Fruit fly (Drosophila melanogaster) whole organism, embryonic: Measurements from ENCODE around the gene CG8861.
A peak's percentile ranks its signal among the peaks of the same experiment; 100 is the strongest.

Experiments used
- ATbp ChIP-seq: fragments of 200-800 bp; sonication (Bioruptor generic); optimal IDR thresholded peaks from 2 replicates; lab custom pipeline; 2017; ENCODE audit warnings: missing biosample characterization, mild to moderate bottlenecking, missing genetic modification characterization, missing genetic modification reagents
- BtbVII ChIP-seq: fragments of 200-800 bp; sonication (Bioruptor generic); optimal IDR thresholded peaks from 3 replicates; lab custom pipeline; 2017; ENCODE audit warnings: missing biosample characterization, mild to moderate bottlenecking, missing genetic modification characterization
- CG10462 ChIP-seq: fragments of 200-800 bp; sonication (Bioruptor generic); optimal IDR thresholded peaks from 2 replicates; lab custom pipeline; 2016; ENCODE audit warnings: missing biosample characterization, missing genetic modification characterization
- CG11247 ChIP-seq: fragments of 200-800 bp; sonication (Bioruptor generic); IDR thresholded peaks from 2 replicates; pipeline ENCODE4 v1.3.6; 2022; ENCODE audit warnings: missing biosample characterization, missing genetic modification characterization
- CG11456 ChIP-seq: fragments of 200-800 bp; sonication (Bioruptor generic); IDR thresholded peaks from 3 replicates; pipeline ENCODE4 v1.3.6; 2022; ENCODE audit warnings: missing biosample characterization, missing genetic modification characterization
- CG11560 ChIP-seq: fragments of 200-800 bp; sonication (Bioruptor generic); IDR thresholded peaks from 3 replicates; pipeline ENCODE4 v1.3.6; 2022; ENCODE audit warnings: missing biosample characterization, missing genetic modification characterization
- CG12104 ChIP-seq: fragments of 200-800 bp; sonication (Bioruptor generic); optimal IDR thresholded peaks from 3 replicates; lab custom pipeline; 2016; ENCODE audit warnings: missing biosample characterization, missing genetic modification characterization
- CG12391 ChIP-seq: fragments of 200-800 bp; sonication (Bioruptor generic); optimal IDR thresholded peaks from 3 replicates; lab custom pipeline; 2018; ENCODE audit warnings: missing biosample characterization, mild to moderate bottlenecking, missing genetic modification characterization, moderate library complexity
- CG14050 ChIP-seq: fragments of 200-800 bp; sonication (Bioruptor generic); IDR thresholded peaks from 3 replicates; pipeline ENCODE4 v1.3.6; 2022; ENCODE audit warnings: missing biosample characterization, missing genetic modification characterization
- CG16815 ChIP-seq: fragments of 200-800 bp; sonication (Bioruptor generic); optimal IDR thresholded peaks from 3 replicates; lab custom pipeline; 2017; ENCODE audit warnings: missing biosample characterization, mild to moderate bottlenecking, missing genetic modification characterization
- CG17385 ChIP-seq: fragments of 200-800 bp; sonication (Bioruptor generic); optimal IDR thresholded peaks from 3 replicates; lab custom pipeline; 2018; ENCODE audit warnings: missing biosample characterization, mild to moderate bottlenecking, missing genetic modification characterization
- CG1792 ChIP-seq: fragments of 200-800 bp; sonication (Bioruptor generic); optimal IDR thresholded peaks from 2 replicates; lab custom pipeline; 2016; ENCODE audit warnings: missing biosample characterization, missing genetic modification characterization
- CG18599 ChIP-seq: fragments of 200-800 bp; sonication (Bioruptor generic); optimal IDR thresholded peaks from 3 replicates; lab custom pipeline; 2017; ENCODE audit warnings: missing biosample characterization, missing genetic modification characterization, mild to moderate bottlenecking, moderate library complexity, missing genetic modification reagents
- CG2129 ChIP-seq: fragments of 200-800 bp; sonication (Bioruptor generic); IDR thresholded peaks from 2 replicates; pipeline ENCODE4 v1.3.6; 2022; ENCODE audit warnings: missing biosample characterization, missing genetic modification characterization; ENCODE audit not compliant: partially characterized antibody
- CG2678 ChIP-seq: fragments of 200-800 bp; sonication (Bioruptor generic); optimal IDR thresholded peaks from 3 replicates; lab custom pipeline; 2019; ENCODE audit warnings: missing biosample characterization, mild to moderate bottlenecking, missing genetic modification characterization, moderate library complexity
- CG3163 ChIP-seq: fragments of 200-800 bp; sonication (Bioruptor generic); optimal IDR thresholded peaks from 3 replicates; lab custom pipeline; 2016; ENCODE audit warnings: missing biosample characterization, missing genetic modification characterization
- CG3281 ChIP-seq: fragments of 200-800 bp; sonication (Bioruptor generic); optimal IDR thresholded peaks from 3 replicates; lab custom pipeline; 2017; ENCODE audit warnings: missing biosample characterization, mild to moderate bottlenecking, missing genetic modification characterization
- CG5180 ChIP-seq: fragments of 200-800 bp; sonication (Bioruptor generic); optimal IDR thresholded peaks from 3 replicates; lab custom pipeline; 2017; ENCODE audit warnings: missing biosample characterization, missing genetic modification characterization, mild to moderate bottlenecking, moderate library complexity, missing genetic modification reagents
- CG7271 ChIP-seq: fragments of 200-800 bp; sonication (Bioruptor generic); optimal IDR thresholded peaks from 2 replicates; lab custom pipeline; 2018; ENCODE audit warnings: missing biosample characterization, mild to moderate bottlenecking, missing genetic modification characterization, moderate library complexity
- CG7357 ChIP-seq: fragments of 200-800 bp; sonication (Bioruptor generic); IDR thresholded peaks from 3 replicates; pipeline ENCODE4 v1.3.6; 2022; ENCODE audit warnings: missing biosample characterization, missing genetic modification characterization
- CG7372 ChIP-seq: fragments of 200-800 bp; sonication (Bioruptor generic); IDR thresholded peaks from 2 replicates; pipeline ENCODE4 v1.3.6; 2022; ENCODE audit warnings: missing biosample characterization, missing genetic modification characterization
- CG9215 ChIP-seq: fragments of 200-800 bp; sonication (Bioruptor generic); IDR thresholded peaks from 2 replicates; pipeline ENCODE4 v1.3.6; 2022; ENCODE audit warnings: missing biosample characterization, missing genetic modification characterization
- CoRest ChIP-seq: fragments of 200-800 bp; sonication (Bioruptor generic); optimal IDR thresholded peaks from 3 replicates; lab custom pipeline; 2018; ENCODE audit warnings: missing biosample characterization, mild to moderate bottlenecking, missing genetic modification characterization, moderate library complexity
- Eip74EF ChIP-seq, 2 experiments: fragments of 200-800 bp in 1 of 2; fragments of >200 bp in 1 of 2; sonication (Bioruptor generic) in 1 of 2; optimal IDR thresholded peaks; 2 replicates each; lab custom pipeline; 2017 to 2019; ENCODE audit warnings: missing biosample characterization in 2 of 2, missing genetic modification characterization in 2 of 2, mild to moderate bottlenecking in 1 of 2, moderate library complexity in 1 of 2
- Gsc ChIP-seq: fragments of 200-800 bp; sonication (Bioruptor generic); IDR thresholded peaks from 2 replicates; pipeline ENCODE4 v1.3.6; 2022; ENCODE audit warnings: missing biosample characterization, missing genetic modification characterization
- HHEX ChIP-seq: fragments of 200-800 bp; sonication (Bioruptor generic); optimal IDR thresholded peaks from 3 replicates; lab custom pipeline; 2017; ENCODE audit warnings: missing biosample characterization, mild to moderate bottlenecking, missing genetic modification characterization, missing genetic modification reagents
- Hr78 ChIP-seq, 2 experiments: fragments of 200-800 bp in 1 of 2; fragments of >200 bp in 1 of 2; sonication (Bioruptor generic) in 1 of 2; optimal IDR thresholded peaks; 2 replicates each; lab custom pipeline; 2017 to 2019; ENCODE audit warnings: missing biosample characterization in 2 of 2, missing genetic modification characterization in 2 of 2, mild to moderate bottlenecking in 1 of 2, moderate library complexity in 1 of 2
- Max ChIP-seq: fragments of 200-800 bp; sonication (Bioruptor generic); optimal IDR thresholded peaks from 2 replicates; lab custom pipeline; 2016; ENCODE audit warnings: missing biosample characterization, mild to moderate bottlenecking, missing genetic modification characterization
- Ptx1 ChIP-seq: fragments of 200-800 bp; sonication (Bioruptor generic); IDR thresholded peaks from 2 replicates; pipeline ENCODE4 v1.3.6; 2022; ENCODE audit warnings: missing biosample characterization, missing genetic modification characterization
- Sox100B ChIP-seq: fragments of 200-800 bp; sonication (Bioruptor generic); optimal IDR thresholded peaks from 3 replicates; lab custom pipeline; 2018; ENCODE audit warnings: missing biosample characterization, mild to moderate bottlenecking, missing genetic modification characterization
- ase ChIP-seq: fragments of 200-800 bp; sonication (Bioruptor generic); IDR thresholded peaks from 3 replicates; pipeline ENCODE4 v1.3.6; 2022; ENCODE audit warnings: missing biosample characterization, missing genetic modification characterization
- ato ChIP-seq: fragments of 200-800 bp; sonication (Bioruptor generic); IDR thresholded peaks from 2 replicates; pipeline ENCODE4 v1.3.6; 2022; ENCODE audit warnings: missing biosample characterization, missing genetic modification characterization; ENCODE audit not compliant: partially characterized antibody
- chif ChIP-seq, 2 experiments: fragments of 200-800 bp; sonication (Bioruptor generic); optimal IDR thresholded peaks; 3 replicates each; lab custom pipeline; 2016; ENCODE audit warnings: missing biosample characterization in 2 of 2, missing genetic modification characterization in 2 of 2
- chm ChIP-seq: fragments of 200-800 bp; sonication (Bioruptor generic); IDR thresholded peaks from 2 replicates; pipeline ENCODE4 v1.3.6; 2022; ENCODE audit warnings: missing biosample characterization, missing genetic modification characterization
- crc ChIP-seq: fragments of 200-800 bp; sonication (Bioruptor generic); optimal IDR thresholded peaks from 2 replicates; lab custom pipeline; 2016; ENCODE audit warnings: missing biosample characterization, missing genetic modification characterization
- ftz-f1 ChIP-seq: fragments of 200-800 bp; sonication (Bioruptor generic); optimal IDR thresholded peaks from 2 replicates; lab custom pipeline; 2016; ENCODE audit warnings: missing biosample characterization, missing genetic modification characterization
- hbn ChIP-seq: fragments of 200-800 bp; sonication (Bioruptor generic); IDR thresholded peaks from 2 replicates; pipeline ENCODE4 v1.3.6; 2022; ENCODE audit warnings: missing biosample characterization, missing genetic modification characterization; ENCODE audit not compliant: partially characterized antibody
- kni ChIP-seq: fragments of 200-800 bp; sonication (Bioruptor generic); optimal IDR thresholded peaks from 3 replicates; lab custom pipeline; 2017; ENCODE audit warnings: mild to moderate bottlenecking, missing biosample characterization, missing genetic modification reagents, missing genetic modification characterization
- onecut ChIP-seq: fragments of 200-800 bp; sonication (Bioruptor generic); IDR thresholded peaks from 2 replicates; pipeline ENCODE4 v1.3.6; 2022; ENCODE audit warnings: missing biosample characterization, missing genetic modification characterization
- pan ChIP-seq, 4 experiments: fragments of >200 bp in 3 of 4; fragments of 200-800 bp in 1 of 4; sonication (Bioruptor generic) in 1 of 4; optimal IDR thresholded peaks in 3 of 4; IDR thresholded peaks in 1 of 4; 2 replicates each; pipeline versions ENCODE4 v1.3.6 to Lab custom; 2017 to 2022; ENCODE audit warnings: missing biosample characterization in 2 of 4, missing genetic modification characterization in 2 of 4, mixed read lengths in 1 of 4
- phol ChIP-seq: fragments of 200-800 bp; sonication (Bioruptor generic); optimal IDR thresholded peaks from 3 replicates; lab custom pipeline; 2018; ENCODE audit warnings: missing biosample characterization, mild to moderate bottlenecking, missing genetic modification characterization, moderate library complexity
- prd ChIP-seq, 3 experiments: fragments of >200 bp in 2 of 3; fragments of 200-800 bp in 1 of 3; sonication (Bioruptor generic) in 1 of 3; optimal IDR thresholded peaks in 2 of 3; IDR thresholded peaks in 1 of 3; 2 replicates in 2 of 3; 3 replicates in 1 of 3; pipeline versions ENCODE4 v1.3.6 to Lab custom; 2017 to 2022; ENCODE audit warnings: missing biosample characterization in 1 of 3, missing genetic modification characterization in 1 of 3
- ranshi ChIP-seq: fragments of 200-800 bp; sonication (Bioruptor generic); IDR thresholded peaks from 2 replicates; pipeline ENCODE4 v1.3.6; 2022; ENCODE audit warnings: missing biosample characterization, missing genetic modification characterization
- schlank ChIP-seq: fragments of 200-800 bp; sonication (Bioruptor generic); optimal IDR thresholded peaks from 2 replicates; lab custom pipeline; 2018; ENCODE audit warnings: missing biosample characterization, mild to moderate bottlenecking, missing genetic modification characterization
- sim ChIP-seq: fragments of 200-800 bp; sonication (Bioruptor generic); IDR thresholded peaks from 2 replicates; pipeline ENCODE4 v1.3.6; 2022; ENCODE audit warnings: missing biosample characterization, missing genetic modification characterization
- sug ChIP-seq: fragments of 200-800 bp; optimal IDR thresholded peaks from 2 replicates; lab custom pipeline; 2019; ENCODE audit warnings: missing biosample characterization, mild to moderate bottlenecking, missing genetic modification characterization, moderate library complexity
- tx ChIP-seq: fragments of 200-800 bp; sonication (Bioruptor generic); optimal IDR thresholded peaks from 2 replicates; lab custom pipeline; 2016; ENCODE audit warnings: missing biosample characterization, missing genetic modification characterization
- usp ChIP-seq: fragments of >200 bp; optimal IDR thresholded peaks from 2 replicates; lab custom pipeline; 2017; ENCODE audit warnings: missing biosample characterization, missing genetic modification characterization

Gene CG8861

dm6 chr3R:9370413-9370812 lies 42.1 kb upstream of the CG8861 start (continued):
- no peak for TF ChIP-seq CG10462 (GFP tag; lab: Kevin White, UChicago)
- TF ChIP-seq phol = peak; percentile 44
- peak; percentile 51; the same call in 1 of the 2 replicates for TF ChIP-seq ranshi (GFP tag; lab: Robert Waterston, UW)
- TF ChIP-seq kni (GFP tag; lab: Kevin White, UChicago) = no peak
- TF ChIP-seq CG2129 (GFP tag; lab: Robert Waterston, UW) = no peak
- peak in 1 of 2 experiments; percentile 26 for TF ChIP-seq chif (GFP tag; optimal IDR thresholded peaks at IDR 0.05; lab: Kevin White, UChicago)
- TF ChIP-seq tx = no peak
- no peak for TF ChIP-seq pan (optimal IDR thresholded peaks at IDR 0.05; lab: Kevin White, UChicago)
- peak in 1 of 2 experiments; percentile 76 for TF ChIP-seq pan (GFP tag; optimal IDR thresholded peaks at IDR 0.05 in 1 of 2, IDR thresholded peaks at IDR 0.05 in 1 of 2)
- TF ChIP-seq ATbp = peak; percentile 2
- peak; percentile 51 for TF ChIP-seq CG17385 (GFP tag; lab: Kevin White, UChicago)
- TF ChIP-seq CG1792 (GFP tag; lab: Kevin White, UChicago) = peak; percentile 18
- peak; percentile 57; the same call in 2 of the 3 replicates for TF ChIP-seq CG14050
- peak; percentile 71 for TF ChIP-seq CG3281 (GFP tag; lab: Kevin White, UChicago)
- TF ChIP-seq Gsc (GFP tag; lab: Robert Waterston, UW) = no peak
- no peak for TF ChIP-seq prd (optimal IDR thresholded peaks at IDR 0.05; lab: Kevin White, UChicago)
- peak; percentile 64; the same call in 2 of the 3 replicates for TF ChIP-seq prd (GFP tag; IDR thresholded peaks at IDR 0.05; lab: Robert Waterston, UW)
- peak; percentile 27 for TF ChIP-seq Sox100B (GFP tag; lab: Kevin White, UChicago)
- peak; percentile 29; the same call in 1 of the 2 replicates for TF ChIP-seq onecut (GFP tag; lab: Robert Waterston, UW)
- peak; percentile 65 for TF ChIP-seq CoRest (tag; lab: Kevin White, UChicago)
- TF ChIP-seq CG5180 = peak; percentile 2
- TF ChIP-seq hbn (GFP tag; lab: Robert Waterston, UW) = no peak
- no peak for TF ChIP-seq Eip74EF (GFP tag; optimal IDR thresholded peaks at IDR 0.05; lab: Kevin White, UChicago)
- TF ChIP-seq Ptx1 (GFP tag; lab: Robert Waterston, UW) = peak; percentile 69; the same call in 1 of the 2 replicates
- no peak for TF ChIP-seq CG11560 (tag; lab: Robert Waterston, UW)
- TF ChIP-seq schlank = no peak
- no peak for TF ChIP-seq chm
- peak; percentile 49 for TF ChIP-seq sug
- peak; percentile 8 for TF ChIP-seq CG3163
- TF ChIP-seq ato = no peak
- TF ChIP-seq CG18599 (GFP tag; lab: Kevin White, UChicago) = peak; percentile 59
- no peak for TF ChIP-seq sim
- no peak for TF ChIP-seq CG16815 (GFP tag; lab: Kevin White, UChicago)
- TF ChIP-seq CG7271 (tag; lab: Kevin White, UChicago) = no peak
- TF ChIP-seq Hr78 (GFP tag; optimal IDR thresholded peaks at IDR 0.05; lab: Kevin White, UChicago) = no peak
- peak; percentile 11 for TF ChIP-seq Max (GFP tag; lab: Kevin White, UChicago)
- TF ChIP-seq ftz-f1 = no peak
- TF ChIP-seq CG2678 (tag; lab: Kevin White, UChicago) = peak; percentile 75
- TF ChIP-seq CG7357 (GFP tag; lab: Robert Waterston, UW) = peak; percentile 52; the same call in 1 of the 3 replicates
- TF ChIP-seq HHEX = peak; percentile 57
- 0 out of 2 replicates have a peak, but pooled peaks have one; percentile 27 for TF ChIP-seq CG11247 (GFP tag; lab: Robert Waterston, UW)
- TF ChIP-seq CG12104 = peak; percentile 10
- TF ChIP-seq CG7372 (GFP tag; lab: Robert Waterston, UW) = 0 out of 2 replicates have a peak, but pooled peaks have one; percentile 38
- TF ChIP-seq CG11456 (GFP tag; lab: Robert Waterston, UW) = no peak
- peak; percentile 27; the same call in 2 of the 3 replicates for TF ChIP-seq ase (GFP tag; lab: Robert Waterston, UW)
- peak; percentile 36; the same call in 1 of the 2 replicates for TF ChIP-seq CG9215
- peak; percentile 17 for TF ChIP-seq crc (GFP tag; lab: Kevin White, UChicago)
- TF ChIP-seq CG12391 (tag; lab: Kevin White, UChicago) = peak; percentile 58
- TF ChIP-seq usp (GFP tag; lab: Kevin White, UChicago) = no peak
- peak; percentile 65 for TF ChIP-seq BtbVII (GFP tag; lab: Kevin White, UChicago)
